Worm (Caenorhabditis elegans) whole organism, L1 larva: ENCODE results near the gene F29A7.3.

Experiments used
- C04F5.9 ChIP-seq: sonication (generic microtip); optimal IDR thresholded peaks from 2 replicates; lab custom pipeline; 2016; ENCODE audit warnings: missing genetic modification characterization, missing compliant biosample characterization
- Y116A8C.19 ChIP-seq: sonication (generic microtip); optimal IDR thresholded peaks from 2 replicates; lab custom pipeline; 2016; ENCODE audit warnings: missing compliant biosample characterization, missing genetic modification characterization, borderline replicate concordance
- alr-1 ChIP-seq: fragments of 200-800 bp; sonication (Bioruptor generic); optimal IDR thresholded peaks from 2 replicates; lab custom pipeline; 2018; ENCODE audit warnings: borderline replicate concordance, mild to moderate bottlenecking, missing genetic modification characterization, missing compliant biosample characterization
- ama-1 ChIP-seq: fragments of 150-350 bp; optimal IDR thresholded peaks from 2 replicates; lab custom pipeline; 2014
- ceh-8 ChIP-seq: fragments of 200-800 bp; sonication (Bioruptor generic); optimal IDR thresholded peaks from 2 replicates; lab custom pipeline; 2018; ENCODE audit warnings: mild to moderate bottlenecking, missing genetic modification characterization, moderate library complexity, missing compliant biosample characterization
- ceh-82 ChIP-seq, 3 experiments: fragments of 150-350 bp in 1 of 3; sonication (generic microtip) in 2 of 3; optimal IDR thresholded peaks; 2 replicates each; lab custom pipeline; 2014 to 2017; ENCODE audit warnings: missing biosample characterization in 3 of 3, missing genetic modification characterization in 3 of 3
- ceh-88 ChIP-seq: fragments of 200-800 bp; sonication (Bioruptor generic); IDR thresholded peaks from 2 replicates; pipeline ENCODE4 v1.3.6; 2022; ENCODE audit warnings: missing genetic modification characterization, missing compliant biosample characterization
- dpl-1 ChIP-seq, 3 experiments: fragments of 150-350 bp in 2 of 3; sonication (generic microtip) in 1 of 3; optimal IDR thresholded peaks; 2 replicates each; lab custom pipeline; 2014 to 2017; ENCODE audit warnings: missing biosample characterization in 3 of 3, missing genetic modification characterization in 3 of 3, missing genetic modification reagents in 3 of 3
- efl-3 ChIP-seq: fragments of 200-800 bp; sonication (Bioruptor generic); optimal IDR thresholded peaks from 2 replicates; lab custom pipeline; 2018; ENCODE audit warnings: mild to moderate bottlenecking, missing genetic modification characterization, missing compliant biosample characterization
- egl-27 ChIP-seq, 2 experiments: fragments of 150-350 bp in 1 of 2; sonication (generic microtip); optimal IDR thresholded peaks; 3 replicates each; lab custom pipeline; 2017 to 2018; ENCODE audit warnings: missing biosample characterization in 2 of 2, missing genetic modification characterization in 2 of 2, missing genetic modification reagents in 2 of 2
- elt-2 ChIP-seq: sonication (generic microtip); optimal IDR thresholded peaks from 2 replicates; lab custom pipeline; 2016; ENCODE audit warnings: missing genetic modification characterization, mild to moderate bottlenecking, inconsistent platforms, missing compliant biosample characterization, missing genetic modification reagents
- elt-3 ChIP-seq, 6 experiments: fragments of 150-350 bp in 1 of 6; sonication (generic microtip); optimal IDR thresholded peaks; 2 replicates each; lab custom pipeline; 2017 to 2018; ENCODE audit warnings: missing biosample characterization in 6 of 6, missing genetic modification characterization in 6 of 6, inconsistent platforms in 1 of 6
- ets-5 ChIP-seq: fragments of 200-800 bp; sonication (Bioruptor generic); IDR thresholded peaks from 2 replicates; pipeline ENCODE4 v1.3.6; 2022; ENCODE audit warnings: missing genetic modification characterization, missing compliant biosample characterization
- fkh-8 ChIP-seq: sonication (generic microtip); optimal IDR thresholded peaks from 2 replicates; lab custom pipeline; 2016; ENCODE audit warnings: mild to moderate bottlenecking, missing genetic modification characterization, missing compliant biosample characterization
- fos-1 ChIP-seq: fragments of 150-350 bp; optimal IDR thresholded peaks from 2 replicates; lab custom pipeline; 2014; ENCODE audit warnings: missing biosample characterization, missing genetic modification characterization
- hlh-4 ChIP-seq: sonication (generic microtip); optimal IDR thresholded peaks from 2 replicates; lab custom pipeline; 2016; ENCODE audit warnings: mild to moderate bottlenecking, missing genetic modification characterization, missing compliant biosample characterization
- hpl-2 ChIP-seq: fragments of 150-350 bp; optimal IDR thresholded peaks from 2 replicates; lab custom pipeline; 2014; ENCODE audit warnings: missing biosample characterization, missing genetic modification reagents, missing genetic modification characterization
- jun-1 ChIP-seq: fragments of 150-350 bp; optimal IDR thresholded peaks from 2 replicates; lab custom pipeline; 2014; ENCODE audit warnings: missing biosample characterization, missing genetic modification reagents, missing genetic modification characterization
- lin-13 ChIP-seq: fragments of 150-350 bp; optimal IDR thresholded peaks from 2 replicates; lab custom pipeline; 2014; ENCODE audit warnings: missing biosample characterization, missing genetic modification reagents, missing genetic modification characterization
- lin-15B ChIP-seq: fragments of 150-350 bp; sonication (generic microtip); optimal IDR thresholded peaks from 3 replicates; lab custom pipeline; 2014; ENCODE audit warnings: missing biosample characterization, missing genetic modification characterization
- lin-35 ChIP-seq, 2 experiments: fragments of 150-350 bp; optimal IDR thresholded peaks; 2 replicates each; lab custom pipeline; 2014; ENCODE audit warnings: missing biosample characterization in 2 of 2, missing genetic modification characterization in 2 of 2, missing genetic modification reagents in 2 of 2
- lin-39 ChIP-seq: fragments of 150-350 bp; optimal IDR thresholded peaks from 2 replicates; lab custom pipeline; 2014; ENCODE audit warnings: missing biosample characterization, missing genetic modification reagents, missing genetic modification characterization
- lir-3 ChIP-seq: sonication (generic microtip); optimal IDR thresholded peaks from 2 replicates; lab custom pipeline; 2016; ENCODE audit warnings: mild to moderate bottlenecking, missing genetic modification characterization, moderate library complexity, missing compliant biosample characterization; ENCODE audit not compliant: poor library complexity
- mab-9 ChIP-seq: fragments of 200-800 bp; sonication (Bioruptor generic); IDR thresholded peaks from 2 replicates; pipeline ENCODE4 v1.3.6; 2022; ENCODE audit warnings: missing genetic modification reagents, missing genetic modification characterization, missing compliant biosample characterization
- mef-2 ChIP-seq: fragments of 150-350 bp; optimal IDR thresholded peaks from 2 replicates; lab custom pipeline; 2014; ENCODE audit warnings: missing biosample characterization, missing genetic modification characterization
- mep-1 ChIP-seq: fragments of 150-350 bp; optimal IDR thresholded peaks from 2 replicates; lab custom pipeline; 2014; ENCODE audit warnings: missing biosample characterization, missing genetic modification characterization
- nhr-11 ChIP-seq: fragments of 150-350 bp; optimal IDR thresholded peaks from 2 replicates; lab custom pipeline; 2014; ENCODE audit warnings: missing biosample characterization, missing genetic modification characterization
- nhr-28 ChIP-seq: fragments of 150-350 bp; optimal IDR thresholded peaks from 2 replicates; lab custom pipeline; 2014; ENCODE audit warnings: missing biosample characterization, missing genetic modification characterization
- nhr-47 ChIP-seq: sonication (generic microtip); optimal IDR thresholded peaks from 2 replicates; lab custom pipeline; 2016; ENCODE audit warnings: mild to moderate bottlenecking, missing genetic modification characterization, moderate library complexity, missing compliant biosample characterization
- nhr-77 ChIP-seq: fragments of 150-350 bp; optimal IDR thresholded peaks from 2 replicates; lab custom pipeline; 2014; ENCODE audit warnings: missing biosample characterization, missing genetic modification characterization
- nhr-84 ChIP-seq: sonication (generic microtip); optimal IDR thresholded peaks from 2 replicates; lab custom pipeline; 2017; ENCODE audit warnings: missing biosample characterization, missing genetic modification characterization
- nhr-85 ChIP-seq: sonication (generic microtip); peaks from one replicate; lab custom pipeline; 2016; ENCODE audit warnings: missing genetic modification characterization, inconsistent platforms, missing compliant biosample characterization
- nhr-90 ChIP-seq: sonication (generic microtip); optimal IDR thresholded peaks from 2 replicates; lab custom pipeline; 2016; ENCODE audit warnings: mild to moderate bottlenecking, missing genetic modification characterization, missing compliant biosample characterization; ENCODE audit not compliant: poor library complexity
- pag-3 ChIP-seq: sonication (generic microtip); optimal IDR thresholded peaks from 2 replicates; lab custom pipeline; 2017; ENCODE audit warnings: missing genetic modification characterization, mild to moderate bottlenecking, missing compliant biosample characterization, antibody characterized with exemption, borderline replicate concordance; ENCODE audit not compliant: insufficient read depth
- pax-3 ChIP-seq: fragments of 200-800 bp; sonication (Bioruptor generic); optimal IDR thresholded peaks from 2 replicates; lab custom pipeline; 2018; ENCODE audit warnings: mild to moderate bottlenecking, missing genetic modification characterization, moderate library complexity, missing compliant biosample characterization
- pqm-1 ChIP-seq: sonication (generic microtip); optimal IDR thresholded peaks from 3 replicates; lab custom pipeline; 2017; ENCODE audit warnings: missing biosample characterization, missing genetic modification characterization
- skn-1 ChIP-seq: fragments of 150-350 bp; optimal IDR thresholded peaks from 2 replicates; lab custom pipeline; 2014; ENCODE audit warnings: missing biosample characterization, missing genetic modification characterization
- sptf-1 ChIP-seq: fragments of 150-350 bp; optimal IDR thresholded peaks from 2 replicates; lab custom pipeline; 2014; ENCODE audit warnings: missing biosample characterization, missing genetic modification characterization
- sup-37 ChIP-seq: fragments of 200-800 bp; sonication (Bioruptor generic); optimal IDR thresholded peaks from 2 replicates; lab custom pipeline; 2018; ENCODE audit warnings: mild to moderate bottlenecking, missing genetic modification characterization, missing compliant biosample characterization
- swsn-7 ChIP-seq: sonication (generic microtip); optimal IDR thresholded peaks from 2 replicates; lab custom pipeline; 2016; ENCODE audit warnings: missing genetic modification characterization, missing compliant biosample characterization
- tbx-2 ChIP-seq: sonication (generic microtip); optimal IDR thresholded peaks from 2 replicates; lab custom pipeline; 2016; ENCODE audit warnings: missing genetic modification characterization, missing compliant biosample characterization
- tlp-1 ChIP-seq: fragments of 150-350 bp; optimal IDR thresholded peaks from 2 replicates; lab custom pipeline; 2014; ENCODE audit warnings: missing biosample characterization, missing genetic modification characterization
- unc-130 ChIP-seq: fragments of 150-350 bp; optimal IDR thresholded peaks from 2 replicates; lab custom pipeline; 2017; ENCODE audit warnings: missing biosample characterization, missing genetic modification characterization, inconsistent platforms
- vab-15 ChIP-seq: sonication (generic microtip); optimal IDR thresholded peaks from 2 replicates; lab custom pipeline; 2017; ENCODE audit warnings: missing genotype, mild to moderate bottlenecking, missing genetic modification characterization, missing compliant biosample characterization
- zip-4 ChIP-seq: fragments of 200-800 bp; sonication (Bioruptor generic); optimal IDR thresholded peaks from 2 replicates; lab custom pipeline; 2018; ENCODE audit warnings: mild to moderate bottlenecking, missing genetic modification characterization, moderate library complexity, missing compliant biosample characterization
- ztf-11 ChIP-seq, 2 experiments: sonication (generic microtip); optimal IDR thresholded peaks; 2 replicates each; lab custom pipeline; 2016 to 2017; ENCODE audit warnings: missing genetic modification characterization in 2 of 2, missing biosample characterization in 1 of 2, missing compliant biosample characterization in 1 of 2
- ztf-4 ChIP-seq: fragments of 150-350 bp; optimal IDR thresholded peaks from 2 replicates; lab custom pipeline; 2014; ENCODE audit warnings: missing biosample characterization, missing genetic modification characterization

F29A7.3 gene

ce11 chrII:2741405-2741804 lies 11.7 kb upstream of the F29A7.3 start:
- TF ChIP-seq ceh-8 (GFP tag; lab: Kevin White, UChicago) (peak; percentile 21), dpl-1 (GFP tag; optimal IDR thresholded peaks at IDR 0.05; lab: Kevin White, UChicago) (no peak)

- TF ChIP-seq pqm-1, result no peak
- no peak for TF ChIP-seq pax-3
- TF ChIP-seq lir-3 (tag; lab: Kevin White, UChicago), result no peak
- TF ChIP-seq hlh-4 (tag; lab: Kevin White, UChicago), result no peak
- no peak for TF ChIP-seq tbx-2 (tag; lab: Kevin White, UChicago)
- TF ChIP-seq nhr-84 (tag; lab: Kevin White, UChicago), result no peak
- no peak for TF ChIP-seq ama-1 (lab: Kevin White, UChicago)
- TF ChIP-seq hpl-2 (GFP tag; lab: Kevin White, UChicago), result no peak
- TF ChIP-seq alr-1, result no peak
- TF ChIP-seq jun-1, result no peak
- no peak for TF ChIP-seq ztf-4 (tag; lab: Kevin White, UChicago)
- no peak for TF ChIP-seq C04F5.9 (tag; lab: Kevin White, UChicago)
- no peak for TF ChIP-seq nhr-47
Measured at ce11 chrII:2742251-2742650, 10.8 kb upstream of the F29A7.3 start, which contains the start of gene T05A8.7. T05A8.7 (minus strand) TSS chrII:2742351.

DNA sequence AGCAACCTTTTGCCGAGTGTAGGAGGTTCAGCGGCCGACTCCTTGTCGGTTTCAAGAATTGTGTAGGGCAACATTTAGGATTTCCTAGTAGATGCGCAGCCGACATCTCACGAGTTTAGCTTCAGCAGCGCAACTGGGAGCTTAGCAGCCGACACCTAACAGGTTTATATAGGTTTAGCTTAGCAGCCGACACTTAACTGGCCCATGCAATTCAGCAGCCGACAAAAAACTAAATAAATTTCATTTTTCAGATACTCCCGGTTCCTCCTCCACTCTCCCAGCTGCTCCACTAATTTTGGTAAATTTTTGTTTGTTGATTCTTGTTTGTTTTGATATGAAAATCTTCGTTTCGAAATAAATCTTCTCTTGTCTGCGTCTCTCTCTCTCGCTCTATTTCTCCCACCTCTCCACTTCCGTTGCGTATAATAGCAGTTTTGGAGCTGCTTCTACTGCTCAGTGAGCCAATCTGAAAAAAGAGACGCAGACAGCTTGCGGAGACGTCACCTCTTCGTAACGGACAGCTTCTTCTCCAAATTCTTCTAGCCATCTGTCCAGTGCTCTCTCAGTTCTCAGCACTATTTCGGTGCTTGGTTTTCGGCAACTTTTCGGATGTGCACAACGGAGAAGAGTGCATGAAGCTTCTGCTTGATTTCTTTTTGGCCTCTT lies 5.0 kb upstream of the F29A7.3 start:
- TF ChIP-seq lir-3 (tag; lab: Kevin White, UChicago) (no peak), hlh-4 (tag; lab: Kevin White, UChicago) (no peak), zip-4 (GFP tag; lab: Kevin White, UChicago) (no peak), ets-5 (GFP tag; lab: Robert Waterston, UW) (no peak), lin-35 (GFP tag; optimal IDR thresholded peaks at IDR 0.05; lab: Kevin White, UChicago) (peak in 1 of 2 experiments; percentile 31), lin-13 (GFP tag; lab: Kevin White, UChicago) (peak; percentile 4), nhr-90 (tag; lab: Kevin White, UChicago) (no peak), fkh-8 (tag; lab: Kevin White, UChicago) (peak; percentile 94), ceh-88 (GFP tag; lab: Robert Waterston, UW) (no peak), nhr-28 (no peak), vab-15 (tag; lab: Kevin White, UChicago) (no peak), mep-1 (tag; lab: Kevin White, UChicago) (peak; percentile 29), mab-9 (0 out of 2 replicates have a peak, but pooled peaks have one; percentile 29), nhr-11 (tag; lab: Kevin White, UChicago) (no peak), elt-3 (tag; optimal IDR thresholded peaks at IDR 0.05; lab: Kevin White, UChicago) (no peak), mef-2 (tag; lab: Kevin White, UChicago) (no peak), unc-130 (no peak), efl-3 (GFP tag; lab: Kevin White, UChicago) (no peak), dpl-1 (GFP tag; optimal IDR thresholded peaks at IDR 0.05; lab: Kevin White, UChicago) (peak in 2 of 3 experiments; percentile 10 to 11), fos-1 (tag; lab: Kevin White, UChicago) (peak; percentile 54), nhr-77 (tag; lab: Kevin White, UChicago) (no peak), tlp-1 (tag; lab: Kevin White, UChicago) (no peak), sptf-1 (no peak), ama-1 (lab: Kevin White, UChicago) (no peak), lin-39 (tag; lab: Kevin White, UChicago) (no peak), pqm-1 (no peak), sup-37 (GFP tag; lab: Kevin White, UChicago) (peak; percentile 11), elt-2 (tag; lab: Kevin White, UChicago) (no peak), Y116A8C.19 (tag; lab: Kevin White, UChicago) (no peak), nhr-85 (tag; lab: Kevin White, UChicago) (no peak), ceh-82 (tag; optimal IDR thresholded peaks at IDR 0.05; lab: Kevin White, UChicago) (peak; percentile 50 to 64 (median 57)), swsn-7 (peak; percentile 53), ztf-4 (tag; lab: Kevin White, UChicago) (no peak), egl-27 (tag; optimal IDR thresholded peaks at IDR 0.05; lab: Kevin White, UChicago) (no peak), tbx-2 (tag; lab: Kevin White, UChicago) (peak; percentile 75), lin-15B (no peak), ztf-11 (tag; optimal IDR thresholded peaks at IDR 0.05; lab: Kevin White, UChicago) (no peak), skn-1 (tag; lab: Kevin White, UChicago) (peak; percentile 9), pag-3 (no peak)
